Fruit fly (Drosophila melanogaster): ENCODE data around the gene CG31459.
A peak's percentile ranks its signal among the peaks of the same experiment; 100 is the strongest.

CG31459 gene

dm6 chr3R:19858944-19859343, 18.3 kb downstream of the CG31459 start:
- TF ChIP-seq Mio (GFP tag; optimal IDR thresholded peaks at IDR 0.05) (no peak), tai (GFP tag; optimal IDR thresholded peaks at IDR 0.05) (no peak), woc (GFP tag; optimal IDR thresholded peaks at IDR 0.05) (no peak), sage (GFP tag; optimal IDR thresholded peaks at IDR 0.05) (no peak), jim (GFP tag; optimal IDR thresholded peaks at IDR 0.05) (no peak), Hnf4 (GFP tag; optimal IDR thresholded peaks at IDR 0.05) (no peak), Dfd (GFP tag; optimal IDR thresholded peaks at IDR 0.05) (no peak), Jra (GFP tag; optimal IDR thresholded peaks at IDR 0.05) (no peak), Hr78 (GFP tag; optimal IDR thresholded peaks at IDR 0.05) (no peak), dsf (GFP tag; optimal IDR thresholded peaks at IDR 0.05; ENCODE audit: borderline replicate concordance) (no peak), dmrt93B (GFP tag; optimal IDR thresholded peaks at IDR 0.05) (no peak), Dif (GFP tag; optimal IDR thresholded peaks at IDR 0.05; ENCODE audit: partially characterized antibody) (no peak), Vsx2 (GFP tag; optimal IDR thresholded peaks at IDR 0.05; ENCODE audit: partially characterized antibody) (no peak), usp (GFP tag; optimal IDR thresholded peaks at IDR 0.05) (no peak), brk (GFP tag; optimal IDR thresholded peaks at IDR 0.05) (no peak), pan (optimal IDR thresholded peaks at IDR 0.05) (no peak), fru (GFP tag; optimal IDR thresholded peaks at IDR 0.05) (no peak), lola (GFP tag; optimal IDR thresholded peaks at IDR 0.05) (no peak), h (GFP tag; optimal IDR thresholded peaks at IDR 0.05) (no peak), psq (GFP tag; optimal IDR thresholded peaks at IDR 0.05) (no peak)

- TF ChIP-seq Hnf4 (GFP tag; optimal IDR thresholded peaks at IDR 0.05) (peak; percentile 24), Dfd (GFP tag; optimal IDR thresholded peaks at IDR 0.05) (no peak), CG9705 (GFP tag; optimal IDR thresholded peaks at IDR 0.05) (no peak), ey (GFP tag; optimal IDR thresholded peaks at IDR 0.05) (peak; percentile 30), Dif (GFP tag; optimal IDR thresholded peaks at IDR 0.05; ENCODE audit: partially characterized antibody) (no peak), Abd-B (GFP tag; optimal IDR thresholded peaks at IDR 0.05) (no peak), tai (GFP tag; optimal IDR thresholded peaks at IDR 0.05) (no peak), sage (GFP tag; optimal IDR thresholded peaks at IDR 0.05) (no peak), Rel (GFP tag; optimal IDR thresholded peaks at IDR 0.05) (no peak), Rel (tag; optimal IDR thresholded peaks at IDR 0.05) (peak; percentile 49), Jra (GFP tag; optimal IDR thresholded peaks at IDR 0.05) (no peak), br (GFP tag; optimal IDR thresholded peaks at IDR 0.05) (peak; percentile 76), Mio (GFP tag; optimal IDR thresholded peaks at IDR 0.05) (no peak), Hr78 (GFP tag; optimal IDR thresholded peaks at IDR 0.05) (no peak), dsf (GFP tag; optimal IDR thresholded peaks at IDR 0.05; ENCODE audit: borderline replicate concordance) (no peak), Myc (optimal IDR thresholded peaks at IDR 0.05) (no peak), GATAd (GFP tag; optimal IDR thresholded peaks at IDR 0.05) (no peak), CG32264 (GFP tag; optimal IDR thresholded peaks at IDR 0.05) (no peak), h (GFP tag; optimal IDR thresholded peaks at IDR 0.05) (peak; percentile 57), dmrt93B (GFP tag; optimal IDR thresholded peaks at IDR 0.05) (no peak), foxo (GFP tag; optimal IDR thresholded peaks at IDR 0.05) (peak in 1 of 2 experiments; percentile 27), psq (GFP tag; optimal IDR thresholded peaks at IDR 0.05) (peak; percentile 40), Sp1 (GFP tag; optimal IDR thresholded peaks at IDR 0.05) (no peak), HLH106 (tag; optimal IDR thresholded peaks at IDR 0.05) (peak; percentile 8), usp (GFP tag; optimal IDR thresholded peaks at IDR 0.05) (no peak), woc (GFP tag; optimal IDR thresholded peaks at IDR 0.05) (no peak), Vsx2 (GFP tag; optimal IDR thresholded peaks at IDR 0.05; ENCODE audit: partially characterized antibody) (no peak), CrebA (GFP tag; optimal IDR thresholded peaks at IDR 0.05; ENCODE audit: borderline replicate concordance) (no peak), rgr (GFP tag; optimal IDR thresholded peaks at IDR 0.05) (no peak), Hr83 (GFP tag; optimal IDR thresholded peaks at IDR 0.05; ENCODE audit: poor library complexity, severe bottlenecking) (no peak), N (GFP tag; optimal IDR thresholded peaks at IDR 0.05) (no peak), pan (optimal IDR thresholded peaks at IDR 0.05) (no peak), lola (GFP tag; optimal IDR thresholded peaks at IDR 0.05) (no peak), fru (GFP tag; optimal IDR thresholded peaks at IDR 0.05) (peak; percentile 32), dl (GFP tag; optimal IDR thresholded peaks at IDR 0.05; ENCODE audit: insufficient read depth in 1 of 2, partially characterized antibody in 2 of 2) (no peak), jim (GFP tag; optimal IDR thresholded peaks at IDR 0.05) (no peak), brk (GFP tag; optimal IDR thresholded peaks at IDR 0.05) (no peak), sv (GFP tag; optimal IDR thresholded peaks at IDR 0.05) (no peak), OdsH (GFP tag; optimal IDR thresholded peaks at IDR 0.05) (peak; percentile 28)
Measured at dm6 chr3R:19859370-19860033, 18.9 kb downstream of the CG31459 start.
